Worm (Caenorhabditis elegans): Measurements from ENCODE around the gene rho-1.

DNA sequence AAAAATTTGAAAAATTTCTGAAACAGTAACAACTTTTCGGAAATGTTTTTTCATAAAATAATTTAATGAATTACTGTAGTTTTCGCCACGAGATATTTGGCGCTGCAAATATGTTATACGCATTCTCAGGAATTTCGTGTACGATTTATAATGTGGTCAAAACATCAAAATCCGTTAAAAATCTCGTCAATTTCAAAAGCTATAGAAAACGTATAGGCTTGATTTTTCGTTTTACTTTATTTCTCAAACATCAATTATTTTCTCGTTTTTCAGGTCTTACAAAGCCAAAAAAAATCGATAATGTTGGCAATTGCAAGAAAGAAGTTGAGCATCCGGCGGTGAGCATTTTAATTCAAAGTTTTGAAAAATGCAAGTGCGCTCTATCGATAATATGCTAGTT, 45.9 kb downstream of the rho-1 start, which contains the start of gene dlc-4:
- TF ChIP-seq ztf-29 (GFP tag; IDR thresholded peaks at IDR 0.05) (no peak), tab-1 (GFP tag; IDR thresholded peaks at IDR 0.05) (no peak)

Measured in whole organism, midembryonic.